Worm (Caenorhabditis elegans): Measurements from ENCODE around the gene lite-1.

The lite-1 gene

DNA sequence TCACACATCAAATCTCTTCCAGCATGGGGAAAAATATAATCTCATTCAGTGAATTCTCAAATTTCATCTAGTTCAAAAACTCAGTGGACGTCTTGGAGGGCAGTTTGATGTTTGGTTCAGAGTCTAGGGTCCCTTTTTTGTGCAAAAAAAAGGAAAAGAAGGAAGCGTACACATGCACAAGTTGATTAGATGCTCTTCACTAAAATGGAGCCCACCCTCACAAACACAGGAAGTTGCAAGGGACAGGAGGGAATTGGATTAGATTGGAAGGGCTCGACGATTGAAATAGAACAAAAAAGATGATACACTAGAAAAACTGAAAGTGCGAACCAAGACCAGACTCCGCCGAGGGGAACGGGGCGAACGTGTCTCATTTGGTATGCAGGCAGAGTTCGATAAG, 20.3 kb upstream of the lite-1 start:
- TF ChIP-seq lin-35 (GFP tag; optimal IDR thresholded peaks at IDR 0.05) (peak in 1 of 3 experiments; percentile 35), T07F8.4 (tag; optimal IDR thresholded peaks at IDR 0.05) (no peak), ceh-40 (GFP tag; IDR thresholded peaks at IDR 0.05) (no peak)

DNA sequence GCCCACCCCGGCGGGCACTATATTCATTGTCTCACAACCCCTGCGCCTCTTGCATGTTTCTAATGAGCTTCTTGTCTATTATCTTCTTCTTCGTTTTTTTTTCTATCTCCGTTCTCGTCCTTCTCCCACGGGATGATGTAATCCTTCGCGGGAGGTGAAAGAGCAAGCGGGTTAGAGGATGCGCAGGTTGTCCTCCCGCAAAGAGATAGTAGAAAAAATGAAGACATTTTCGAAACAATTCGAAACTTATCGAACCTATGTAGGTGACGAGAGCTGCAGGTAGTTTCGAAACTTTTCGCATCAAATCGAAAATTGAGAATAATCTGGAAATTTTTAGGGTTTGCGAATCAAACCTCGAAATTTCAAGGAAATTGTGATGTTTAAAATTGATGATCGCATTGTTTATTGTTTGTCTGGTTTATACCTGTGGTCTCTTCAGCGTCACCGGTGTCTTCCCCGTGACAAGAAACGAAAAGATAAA, 19.7 kb upstream of the lite-1 start:
- TF ChIP-seq nfya-2 (GFP tag; IDR thresholded peaks at IDR 0.05) (no peak), lsy-27 (tag; optimal IDR thresholded peaks at IDR 0.05; ENCODE audit: borderline replicate concordance, insufficient read depth) (no peak), F57C9.4 (tag; optimal IDR thresholded peaks at IDR 0.05) (no peak), egrh-3 (GFP tag; IDR thresholded peaks at IDR 0.05) (no peak), ceh-91 (GFP tag; IDR thresholded peaks at IDR 0.05) (no peak), snpc-4 (GFP tag; optimal IDR thresholded peaks at IDR 0.05) (no peak), snpc-4 (tag; optimal IDR thresholded peaks at IDR 0.05) (no peak), ztf-22 (GFP tag; optimal IDR thresholded peaks at IDR 0.05) (peak; percentile 28), athp-1 (tag; optimal IDR thresholded peaks at IDR 0.05) (no peak), B0336.3 (GFP tag; IDR thresholded peaks at IDR 0.05) (0 out of 2 replicates have a peak, but pooled peaks have one; percentile 29), fkh-3 (tag; optimal IDR thresholded peaks at IDR 0.05) (no peak), nhr-120 (GFP tag; IDR thresholded peaks at IDR 0.05) (no peak), lin-40 (tag; optimal IDR thresholded peaks at IDR 0.05) (peak; percentile 16), ets-4 (GFP tag; optimal IDR thresholded peaks at IDR 0.05) (no peak), gei-17 (GFP tag; optimal IDR thresholded peaks at IDR 0.05) (peak; percentile 9), ztf-6 (GFP tag; IDR thresholded peaks at IDR 0.05) (no peak), ZK185.1 (tag; optimal IDR thresholded peaks at IDR 0.05; ENCODE audit: poor library complexity, severe bottlenecking) (no peak), somi-1 (GFP tag; optimal IDR thresholded peaks at IDR 0.05) (no peak), hmg-20 (GFP tag; IDR thresholded peaks at IDR 0.05) (no peak), hmg-1.2 (GFP tag; IDR thresholded peaks at IDR 0.05) (peak; percentile 31; the same call in 1 of the 2 replicates), madf-3 (GFP tag; IDR thresholded peaks at IDR 0.05) (no peak), nhr-80 (tag; optimal IDR thresholded peaks at IDR 0.05) (peak; percentile 84), attf-3 (GFP tag; conservative IDR thresholded peaks at IDR 0.05) (no peak), lin-35 (GFP tag; optimal IDR thresholded peaks at IDR 0.05) (no peak), nfyb-1 (GFP tag; IDR thresholded peaks at IDR 0.05) (0 out of 2 replicates have a peak, but pooled peaks have one; percentile 38), zim-3 (tag; optimal IDR thresholded peaks at IDR 0.05) (no peak), cebp-1 (GFP tag; IDR thresholded peaks at IDR 0.05) (no peak), cebp-1 (tag; optimal IDR thresholded peaks at IDR 0.05) (peak; percentile 49), K11D2.4 (GFP tag; IDR thresholded peaks at IDR 0.05) (no peak), C17E4.6 (GFP tag; IDR thresholded peaks at IDR 0.05) (no peak), Y53G8AR.9 (GFP tag; conservative IDR thresholded peaks at IDR 0.05) (0 out of 2 replicates have a peak, but pooled peaks have one; percentile 40), zfh-2 (GFP tag; conservative IDR thresholded peaks at IDR 0.05) (0 out of 2 replicates have a peak, but pooled peaks have one; percentile 33)

DNA sequence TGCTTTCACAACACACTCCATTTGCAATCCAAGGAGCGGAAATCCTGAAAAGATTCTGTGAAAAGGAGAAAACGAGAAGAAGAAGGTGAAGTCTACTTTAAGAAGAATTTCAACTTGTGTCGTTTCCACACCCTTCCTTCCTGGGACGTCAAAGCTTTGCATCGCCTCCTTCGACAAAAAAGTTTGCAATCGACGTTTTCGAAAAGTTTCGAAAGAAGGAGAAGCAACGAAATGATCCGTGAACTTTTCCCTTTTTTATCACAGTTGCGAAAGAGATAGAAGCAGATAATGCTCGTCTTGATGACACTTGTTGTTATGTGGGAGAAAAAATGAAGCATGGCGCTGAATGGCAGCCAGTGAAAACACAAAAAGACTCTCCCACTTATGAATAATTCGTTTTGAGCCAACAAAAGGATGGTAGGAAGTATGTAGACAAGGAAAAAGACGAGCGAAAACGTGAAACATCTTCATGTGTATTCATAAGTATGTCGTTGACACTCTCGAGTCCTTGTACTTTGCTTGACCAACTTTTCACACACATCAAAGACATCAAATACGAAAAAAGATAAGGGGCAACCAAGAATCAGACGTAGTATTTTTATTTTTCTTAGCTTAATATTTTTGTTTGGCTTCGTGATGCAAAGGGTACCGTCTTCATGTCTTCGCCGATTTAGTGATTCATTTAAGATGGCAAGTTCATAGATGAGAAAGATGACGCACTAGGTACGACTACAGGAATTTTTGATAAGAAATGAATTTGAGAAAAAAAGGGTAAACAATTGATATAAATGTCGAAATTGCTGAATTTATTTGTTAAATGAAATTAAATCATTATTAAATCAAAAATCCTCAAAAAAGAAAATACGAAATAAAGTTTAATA, 18.4 kb upstream of the lite-1 start:
- peak; percentile 12 for TF ChIP-seq K12H6.12 (tag; optimal IDR thresholded peaks at IDR 0.05)
- TF ChIP-seq cebp-1 (GFP tag; IDR thresholded peaks at IDR 0.05): no peak
- peak; percentile 86 for TF ChIP-seq cebp-1 (tag; optimal IDR thresholded peaks at IDR 0.05)
- no peak for TF ChIP-seq lin-26 (GFP tag; IDR thresholded peaks at IDR 0.05)
- TF ChIP-seq nhr-80 (tag; optimal IDR thresholded peaks at IDR 0.05): peak; percentile 34
- TF ChIP-seq ceh-27 (GFP tag; optimal IDR thresholded peaks at IDR 0.05): peak; percentile 17
- no peak for TF ChIP-seq madf-10 (tag; optimal IDR thresholded peaks at IDR 0.05)

Data from whole organism, young adult.